Worm (Caenorhabditis elegans) whole organism, L4/young adult: ENCODE measurements around the gene ZK783.7.

Experiments used
- W03F9.2 ChIP-seq: fragments of 150-350 bp; optimal IDR thresholded peaks from 2 replicates; lab custom pipeline; 2014; ENCODE audit warnings: missing biosample characterization, missing genetic modification characterization
- dao-5 ChIP-seq: sonication (generic microtip); optimal IDR thresholded peaks from 2 replicates; lab custom pipeline; 2016; ENCODE audit warnings: missing genotype, missing genetic modification characterization, moderate library complexity, missing compliant biosample characterization
- him-1 ChIP-seq: sonication (generic microtip); optimal IDR thresholded peaks from 2 replicates; lab custom pipeline; 2016; ENCODE audit warnings: missing genotype, missing genetic modification reagents, missing genetic modification characterization, missing compliant biosample characterization

The ZK783.7 gene

ce11 chrIII:7643902-7644641, 12.4 kb upstream of the ZK783.7 start:
- TF ChIP-seq dao-5 (tag; lab: Kevin White, UChicago): no peak
- TF ChIP-seq him-1 (tag; lab: Kevin White, UChicago): no peak
- TF ChIP-seq W03F9.2 (tag; lab: Kevin White, UChicago): peak; percentile 18

ce11 chrIII:7645075-7645474, 11.4 kb upstream of the ZK783.7 start:
- TF ChIP-seq W03F9.2 (tag; lab: Kevin White, UChicago) (no peak), him-1 (tag; lab: Kevin White, UChicago) (no peak), dao-5 (tag; lab: Kevin White, UChicago) (no peak)

ce11 chrIII:7648841-7649240, 7.7 kb upstream of the ZK783.7 start:
- TF ChIP-seq dao-5 (tag; lab: Kevin White, UChicago) (no peak), W03F9.2 (tag; lab: Kevin White, UChicago) (no peak), him-1 (tag; lab: Kevin White, UChicago) (no peak)

DNA sequence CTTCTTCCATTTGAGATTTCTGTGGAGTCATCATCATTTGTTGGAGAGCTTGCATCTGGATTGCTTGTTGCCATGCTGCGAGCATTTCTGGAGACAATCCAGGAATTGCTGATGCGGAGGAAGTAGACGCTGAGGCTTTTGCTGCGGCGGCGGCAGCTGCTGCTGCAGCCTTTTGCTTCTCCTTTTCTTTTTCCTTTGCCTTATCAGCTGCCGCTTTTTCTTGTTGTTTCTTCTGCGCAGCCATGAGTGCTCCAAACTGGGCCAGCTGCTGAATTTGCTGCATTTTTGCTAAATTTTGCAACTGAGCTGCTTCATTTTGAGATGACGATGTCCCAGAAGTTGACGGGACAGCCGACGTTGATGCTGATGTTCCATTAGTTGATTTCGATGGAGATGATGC, 1.0 kb upstream of the ZK783.7 start:
- TF ChIP-seq him-1 (tag; lab: Kevin White, UChicago): no peak
- no peak for TF ChIP-seq W03F9.2 (tag; lab: Kevin White, UChicago)
- TF ChIP-seq dao-5 (tag; lab: Kevin White, UChicago): no peak

DNA sequence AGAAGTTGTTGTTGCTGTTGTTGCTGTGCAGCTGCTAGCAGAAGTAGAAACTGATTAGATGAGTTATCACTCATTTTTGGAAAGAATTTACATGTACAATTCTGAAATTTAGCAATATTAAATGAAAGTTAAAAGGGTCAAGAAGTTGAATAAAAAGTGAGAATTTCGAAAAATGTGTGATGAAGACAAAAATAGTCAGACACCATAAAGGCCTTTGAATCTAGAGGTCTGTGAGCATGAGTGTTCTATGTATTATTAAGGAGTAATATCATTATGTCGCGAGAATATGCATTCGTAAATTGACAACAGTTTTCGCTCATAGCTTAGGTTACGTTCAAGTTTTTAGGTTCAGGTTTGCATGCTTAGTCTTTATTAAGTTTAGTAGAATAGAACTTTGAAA, 587 bp upstream of the ZK783.7 start, which contains the start of gene baz-2:
TSS of gene baz-2 (minus strand) at position 101 of the 400 bp plus-strand sequence.
- TF ChIP-seq dao-5 (tag; lab: Kevin White, UChicago) (no peak), him-1 (tag; lab: Kevin White, UChicago) (no peak), W03F9.2 (tag; lab: Kevin White, UChicago) (no peak)

DNA sequence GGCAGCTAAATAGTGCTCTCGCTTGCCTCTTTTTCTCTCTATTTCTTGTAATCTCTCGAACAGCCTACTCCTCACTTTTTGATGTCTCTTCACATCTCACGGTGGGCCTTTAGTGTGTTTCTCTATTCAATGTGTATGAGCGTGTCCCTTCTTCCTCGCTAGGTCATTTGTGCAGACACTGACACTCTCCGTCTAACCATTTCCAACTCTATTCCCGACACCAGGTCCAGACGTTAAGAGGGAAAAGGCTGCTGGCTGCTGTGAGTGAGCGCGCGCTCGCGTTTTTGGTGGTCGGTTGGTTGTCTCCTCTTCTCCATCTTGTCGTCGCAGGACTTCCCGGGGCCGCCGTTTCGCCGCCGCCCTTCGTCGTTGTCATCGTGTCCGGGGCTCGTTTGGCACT, 2.9 kb downstream of the ZK783.7 start:
- no peak for TF ChIP-seq W03F9.2 (tag; lab: Kevin White, UChicago)
- TF ChIP-seq him-1 (tag; lab: Kevin White, UChicago): no peak
- no peak for TF ChIP-seq dao-5 (tag; lab: Kevin White, UChicago)

DNA sequence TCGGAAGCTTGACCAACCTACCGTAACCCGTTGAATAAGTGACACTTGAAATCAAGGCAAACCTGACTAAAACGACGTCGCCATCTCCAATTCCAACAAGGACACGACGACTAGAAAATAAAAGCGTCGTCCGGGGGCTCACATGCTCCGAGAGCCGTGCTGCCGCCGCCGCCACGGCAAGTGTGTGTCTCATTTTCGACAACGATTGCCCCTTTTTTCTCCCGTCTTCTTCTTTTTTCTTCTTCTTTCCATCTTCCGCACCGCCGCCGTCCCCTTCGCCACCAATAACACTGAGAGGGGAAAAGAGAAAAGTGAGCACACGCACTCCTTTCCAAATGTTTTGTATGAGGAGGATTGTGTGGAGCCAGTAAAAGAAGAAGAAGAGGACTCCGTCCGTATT, 4.6 kb downstream of the ZK783.7 start:
- TF ChIP-seq dao-5 (tag; lab: Kevin White, UChicago) (no peak), him-1 (tag; lab: Kevin White, UChicago) (no peak), W03F9.2 (tag; lab: Kevin White, UChicago) (no peak)

DNA sequence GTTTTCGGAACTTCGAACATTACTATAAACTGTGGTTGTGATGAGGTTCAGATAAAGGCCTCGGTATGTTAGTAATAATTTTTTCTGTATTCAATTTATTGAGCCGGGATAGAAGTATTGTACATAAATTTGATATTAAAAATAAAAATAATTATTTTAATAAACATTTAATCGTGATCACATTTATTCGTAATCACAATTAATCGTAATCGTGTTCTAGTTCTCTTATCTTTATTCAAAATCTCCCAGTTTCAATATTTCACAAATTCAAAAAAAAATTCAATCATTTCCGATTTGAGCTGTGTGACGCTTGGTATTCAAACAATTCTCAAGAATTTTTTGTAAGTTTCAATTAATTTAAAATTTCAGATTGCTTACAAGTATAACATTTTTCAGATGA, 5.5 kb downstream of the ZK783.7 start, which contains the start of gene lido-18:
TSS of gene lido-18 (plus strand) at position 301 of the 400 bp plus-strand sequence.
- TF ChIP-seq W03F9.2 (tag; lab: Kevin White, UChicago) (no peak), him-1 (tag; lab: Kevin White, UChicago) (no peak), dao-5 (tag; lab: Kevin White, UChicago) (no peak)

- no peak for TF ChIP-seq dao-5 (tag; lab: Kevin White, UChicago)
- no peak for TF ChIP-seq him-1 (tag; lab: Kevin White, UChicago)
- TF ChIP-seq W03F9.2 (tag; lab: Kevin White, UChicago): no peak
Observed at ce11 chrIII:7665928-7666327, 9.4 kb downstream of the ZK783.7 start.

- TF ChIP-seq dao-5 (tag; lab: Kevin White, UChicago) (no peak), W03F9.2 (tag; lab: Kevin White, UChicago) (no peak), him-1 (tag; lab: Kevin White, UChicago) (no peak)
Observed at ce11 chrIII:7672411-7672810, 15.9 kb downstream of the ZK783.7 start.

DNA sequence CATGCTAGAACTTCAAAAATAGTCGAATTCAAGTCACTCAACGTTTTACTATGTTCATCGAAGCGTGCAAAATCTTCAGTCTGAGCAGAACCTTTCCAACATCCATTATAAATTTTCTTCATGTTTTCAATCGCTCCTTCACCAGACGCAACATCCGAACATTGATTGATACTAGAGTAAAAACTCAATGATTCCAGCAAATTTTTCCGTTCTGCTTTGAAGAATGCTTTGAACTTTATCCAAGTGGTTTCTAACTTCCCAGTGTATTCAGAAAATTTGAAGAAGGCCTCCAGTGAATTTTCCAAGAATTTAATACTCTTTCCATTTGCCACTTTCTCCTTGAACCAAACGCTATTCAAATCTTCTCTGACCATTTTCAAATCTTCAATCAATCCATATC, 35.8 kb downstream of the ZK783.7 start:
- TF ChIP-seq him-1 (tag; lab: Kevin White, UChicago): no peak
- no peak for TF ChIP-seq W03F9.2 (tag; lab: Kevin White, UChicago)
- no peak for TF ChIP-seq dao-5 (tag; lab: Kevin White, UChicago)

- TF ChIP-seq W03F9.2 (tag; lab: Kevin White, UChicago) (no peak), dao-5 (tag; lab: Kevin White, UChicago) (no peak), him-1 (tag; lab: Kevin White, UChicago) (no peak)
Observed at ce11 chrIII:7694274-7694673, 37.8 kb downstream of the ZK783.7 start, which contains the start of gene C18H2.5. Gene C18H2.5, minus strand, starts transcription at chrIII:7694374.

ce11 chrIII:7703474-7703873, 47.0 kb downstream of the ZK783.7 start:
- TF ChIP-seq dao-5 (tag; lab: Kevin White, UChicago): no peak
- no peak for TF ChIP-seq W03F9.2 (tag; lab: Kevin White, UChicago)
- TF ChIP-seq him-1 (tag; lab: Kevin White, UChicago): no peak
